Worm (Caenorhabditis elegans) whole organism, young adult: ENCODE results near the gene C14B9.2.

Source experiments
- B0019.2 ChIP-seq: fragments of 200-800 bp; sonication (Bioruptor generic); conservative IDR thresholded peaks from 2 replicates; pipeline ENCODE4 v1.3.6; 2022; ENCODE audit warnings: missing genetic modification reagents, missing genetic modification characterization, missing compliant biosample characterization
- B0336.3 ChIP-seq: fragments of 200-800 bp; sonication (Bioruptor generic); IDR thresholded peaks from 2 replicates; pipeline ENCODE4 v1.3.6; 2022; ENCODE audit warnings: missing genetic modification characterization, missing compliant biosample characterization
- C06A6.2 ChIP-seq: fragments of 200-800 bp; sonication (Bioruptor generic); conservative IDR thresholded peaks from 2 replicates; pipeline ENCODE4 v1.3.6; 2022; ENCODE audit warnings: missing genetic modification characterization, missing compliant biosample characterization
- C17E4.6 ChIP-seq: fragments of 200-800 bp; sonication (Bioruptor generic); IDR thresholded peaks from 2 replicates; pipeline ENCODE4 v1.3.6; 2022; ENCODE audit warnings: missing genetic modification reagents, missing genetic modification characterization, missing compliant biosample characterization
- D2030.7 ChIP-seq: fragments of 200-800 bp; sonication (Bioruptor generic); IDR thresholded peaks from 2 replicates; pipeline ENCODE4 v1.3.6; 2022; ENCODE audit warnings: missing genetic modification reagents, missing genetic modification characterization, missing compliant biosample characterization
- F10E7.11 ChIP-seq: sonication (generic microtip); optimal IDR thresholded peaks from 2 replicates; lab custom pipeline; 2017; ENCODE audit warnings: mild to moderate bottlenecking, missing genetic modification characterization, moderate library complexity, missing compliant biosample characterization
- F23B12.7 ChIP-seq: sonication (generic microtip); optimal IDR thresholded peaks from 2 replicates; lab custom pipeline; 2017; ENCODE audit warnings: missing genetic modification characterization, mild to moderate bottlenecking, missing compliant biosample characterization, antibody characterized with exemption, moderate library complexity; ENCODE audit not compliant: insufficient read depth
- F33H1.4 ChIP-seq: fragments of 200-800 bp; sonication (Bioruptor generic); IDR thresholded peaks from 2 replicates; pipeline ENCODE4 v1.3.6; 2022; ENCODE audit warnings: missing genetic modification reagents, missing genetic modification characterization, missing compliant biosample characterization
- F49E8.2 ChIP-seq: sonication (generic microtip); optimal IDR thresholded peaks from 3 replicates; lab custom pipeline; 2017; ENCODE audit warnings: missing genetic modification characterization, mild to moderate bottlenecking, missing compliant biosample characterization, antibody characterized with exemption, moderate library complexity; ENCODE audit not compliant: insufficient read depth
- Y53G8AR.9 ChIP-seq: fragments of 200-800 bp; sonication (Bioruptor generic); conservative IDR thresholded peaks from 2 replicates; pipeline ENCODE4 v1.3.6; 2022; ENCODE audit warnings: missing genetic modification reagents, missing genetic modification characterization, missing compliant biosample characterization
- Y79H2A.3 ChIP-seq: fragments of 200-800 bp; sonication (Bioruptor generic); conservative IDR thresholded peaks from 2 replicates; pipeline ENCODE4 v1.3.6; 2022; ENCODE audit warnings: missing genetic modification reagents, missing genetic modification characterization, missing compliant biosample characterization
- ZK185.1 ChIP-seq: sonication (generic microtip); optimal IDR thresholded peaks from 2 replicates; lab custom pipeline; 2016; ENCODE audit warnings: mild to moderate bottlenecking, missing genetic modification characterization, missing compliant biosample characterization; ENCODE audit not compliant: poor library complexity, severe bottlenecking
- aptf-3 ChIP-seq: fragments of 200-800 bp; sonication (Bioruptor generic); IDR thresholded peaks from 2 replicates; pipeline ENCODE4 v1.3.6; 2022; ENCODE audit warnings: missing genetic modification characterization, missing compliant biosample characterization
- bed-2 ChIP-seq: fragments of 200-800 bp; sonication (Bioruptor generic); IDR thresholded peaks from 2 replicates; pipeline ENCODE4 v1.3.6; 2022; ENCODE audit warnings: missing genetic modification reagents, missing genetic modification characterization, missing compliant biosample characterization
- cebp-1 ChIP-seq, 2 experiments: fragments of 200-800 bp in 1 of 2; sonication (Bioruptor generic) in 1 of 2; sonication (generic microtip) in 1 of 2; IDR thresholded peaks in 1 of 2; optimal IDR thresholded peaks in 1 of 2; 2 replicates each; pipeline versions ENCODE4 v1.3.6 to Lab custom; 2017 to 2022; ENCODE audit warnings: missing compliant biosample characterization in 2 of 2, missing genetic modification characterization in 2 of 2, mild to moderate bottlenecking in 1 of 2, missing genetic modification reagents in 1 of 2, moderate library complexity in 1 of 2
- ceh-40 ChIP-seq: fragments of 200-800 bp; sonication (Bioruptor generic); IDR thresholded peaks from 2 replicates; pipeline ENCODE4 v1.3.6; 2022; ENCODE audit warnings: missing genetic modification characterization, missing compliant biosample characterization
- dpff-1 ChIP-seq: sonication (generic microtip); optimal IDR thresholded peaks from 2 replicates; lab custom pipeline; 2017; ENCODE audit warnings: mild to moderate bottlenecking, missing genetic modification characterization, missing compliant biosample characterization
- dpl-1 ChIP-seq: fragments of 150-350 bp; optimal IDR thresholded peaks from 2 replicates; lab custom pipeline; 2014; ENCODE audit warnings: missing biosample characterization, missing genetic modification reagents, missing genetic modification characterization
- efl-1 ChIP-seq: fragments of 150-350 bp; optimal IDR thresholded peaks from 2 replicates; lab custom pipeline; 2014; ENCODE audit warnings: missing biosample characterization, missing genetic modification reagents, missing genetic modification characterization
- egl-18 ChIP-seq: fragments of 200-800 bp; sonication (Bioruptor generic); IDR thresholded peaks from 2 replicates; pipeline ENCODE4 v1.3.6; 2022; ENCODE audit warnings: missing genetic modification reagents, missing genetic modification characterization, missing compliant biosample characterization
- ekl-4 ChIP-seq: fragments of 200-800 bp; sonication (Bioruptor generic); IDR thresholded peaks from 2 replicates; pipeline ENCODE4 v1.3.6; 2022; ENCODE audit warnings: missing genetic modification reagents, missing genetic modification characterization, missing compliant biosample characterization
- hlh-12 ChIP-seq: sonication (generic microtip); optimal IDR thresholded peaks from 2 replicates; lab custom pipeline; 2016; ENCODE audit warnings: missing genetic modification characterization, missing compliant biosample characterization
- hmg-1.2 ChIP-seq: fragments of 200-800 bp; sonication (Bioruptor generic); IDR thresholded peaks from 2 replicates; pipeline ENCODE4 v1.3.6; 2022; ENCODE audit warnings: missing genetic modification reagents, missing genetic modification characterization, missing compliant biosample characterization
- hrde-1 ChIP-seq: sonication (generic microtip); optimal IDR thresholded peaks from 2 replicates; lab custom pipeline; 2016; ENCODE audit warnings: missing genetic modification characterization, mild to moderate bottlenecking, missing compliant biosample characterization, moderate library complexity, missing genotype, missing genetic modification reagents, borderline replicate concordance
- lag-1 ChIP-seq: fragments of 200-800 bp; sonication (Bioruptor generic); IDR thresholded peaks from 2 replicates; pipeline ENCODE4 v1.3.6; 2022; ENCODE audit warnings: missing genetic modification reagents, missing genetic modification characterization, missing compliant biosample characterization
- let-526 ChIP-seq: fragments of 200-800 bp; sonication (Bioruptor generic); IDR thresholded peaks from 2 replicates; pipeline ENCODE4 v1.3.6; 2022; ENCODE audit warnings: missing genetic modification reagents, missing genetic modification characterization, missing compliant biosample characterization
- let-607 ChIP-seq, 2 experiments: fragments of 200-800 bp in 1 of 2; sonication (Bioruptor generic) in 1 of 2; sonication (generic microtip) in 1 of 2; optimal IDR thresholded peaks; 2 replicates each; lab custom pipeline; 2016 to 2018; ENCODE audit warnings: mild to moderate bottlenecking in 2 of 2, missing compliant biosample characterization in 2 of 2, missing genetic modification characterization in 2 of 2, moderate library complexity in 2 of 2, missing genotype in 1 of 2
- lin-40 ChIP-seq: sonication (generic microtip); optimal IDR thresholded peaks from 2 replicates; lab custom pipeline; 2016; ENCODE audit warnings: missing genetic modification characterization, mild to moderate bottlenecking, missing compliant biosample characterization, missing genotype, missing genetic modification reagents
- lsl-1 ChIP-seq: fragments of 200-800 bp; sonication (Bioruptor generic); optimal IDR thresholded peaks from 2 replicates; lab custom pipeline; 2018; ENCODE audit warnings: mild to moderate bottlenecking, missing genetic modification characterization, moderate library complexity, missing compliant biosample characterization
- madf-3 ChIP-seq: fragments of 200-800 bp; sonication (Bioruptor generic); IDR thresholded peaks from 2 replicates; pipeline ENCODE4 v1.3.6; 2022; ENCODE audit warnings: missing genetic modification reagents, missing genetic modification characterization, missing compliant biosample characterization
- madf-8 ChIP-seq: fragments of 200-800 bp; sonication (Bioruptor generic); conservative IDR thresholded peaks from 2 replicates; pipeline ENCODE4 v1.3.6; 2022; ENCODE audit warnings: missing genetic modification reagents, missing genetic modification characterization, missing compliant biosample characterization
- mcd-1 ChIP-seq: fragments of 200-800 bp; sonication (Bioruptor generic); IDR thresholded peaks from 2 replicates; pipeline ENCODE4 v1.3.6; 2022; ENCODE audit warnings: missing genetic modification reagents, missing genetic modification characterization, missing compliant biosample characterization
- nfya-1 ChIP-seq: sonication (generic microtip); optimal IDR thresholded peaks from 2 replicates; lab custom pipeline; 2017; ENCODE audit warnings: antibody characterized with exemption, missing compliant biosample characterization, missing genetic modification characterization, borderline replicate concordance; ENCODE audit not compliant: insufficient read depth
- nhr-120 ChIP-seq: fragments of 200-800 bp; sonication (Bioruptor generic); IDR thresholded peaks from 2 replicates; pipeline ENCODE4 v1.3.6; 2022; ENCODE audit warnings: missing genetic modification characterization, missing compliant biosample characterization
- pbrm-1 ChIP-seq: fragments of 200-800 bp; sonication (Bioruptor generic); IDR thresholded peaks from 2 replicates; pipeline ENCODE4 v1.3.6; 2022; ENCODE audit warnings: missing genetic modification reagents, missing genetic modification characterization, missing compliant biosample characterization
- rec-8 ChIP-seq, 2 experiments: sonication (generic microtip); optimal IDR thresholded peaks; 2 replicates each; lab custom pipeline; 2016; ENCODE audit warnings: mild to moderate bottlenecking in 2 of 2, missing genetic modification characterization in 2 of 2, missing genetic modification reagents in 2 of 2, missing genotype in 2 of 2, missing biosample characterization in 1 of 2, missing compliant biosample characterization in 1 of 2, moderate library complexity in 1 of 2
- repo-1 ChIP-seq: sonication (generic microtip); optimal IDR thresholded peaks from 2 replicates; lab custom pipeline; 2017; ENCODE audit warnings: mild to moderate bottlenecking, missing genetic modification characterization, missing compliant biosample characterization
- sdz-38 ChIP-seq: sonication (generic microtip); optimal IDR thresholded peaks from 2 replicates; lab custom pipeline; 2016; ENCODE audit warnings: missing genotype, missing genetic modification characterization, missing compliant biosample characterization
- sea-2 ChIP-seq: fragments of 200-800 bp; sonication (Bioruptor generic); IDR thresholded peaks from 2 replicates; pipeline ENCODE4 v1.3.6; 2022; ENCODE audit warnings: missing genetic modification characterization, missing compliant biosample characterization
- snpc-1.1 ChIP-seq: sonication (generic microtip); optimal IDR thresholded peaks from 2 replicates; lab custom pipeline; 2017; ENCODE audit warnings: missing genetic modification characterization, mild to moderate bottlenecking, missing compliant biosample characterization, antibody characterized with exemption, moderate library complexity, missing genotype, missing genetic modification reagents; ENCODE audit not compliant: insufficient read depth
- unc-130 ChIP-seq: sonication (generic microtip); optimal IDR thresholded peaks from 2 replicates; lab custom pipeline; 2016; ENCODE audit warnings: missing genetic modification reagents, missing genetic modification characterization, missing compliant biosample characterization
- xnd-1 ChIP-seq: sonication (generic microtip); optimal IDR thresholded peaks from 2 replicates; lab custom pipeline; 2016; ENCODE audit warnings: missing genotype, missing genetic modification reagents, missing genetic modification characterization, missing compliant biosample characterization
- ztf-18 ChIP-seq: sonication (generic microtip); optimal IDR thresholded peaks from 2 replicates; lab custom pipeline; 2016; ENCODE audit warnings: missing genotype, mild to moderate bottlenecking, missing genetic modification characterization, missing compliant biosample characterization

The C14B9.2 gene

ce11 chrIII:8129195-8129594 lies 4.3 kb upstream of the C14B9.2 start (continued):
- TF ChIP-seq hlh-12, result no peak
- no peak for TF ChIP-seq efl-1 (GFP tag; lab: Kevin White, UChicago)
- no peak for TF ChIP-seq let-526 (GFP tag; lab: Robert Waterston, UW)
- TF ChIP-seq hrde-1 (tag; lab: Kevin White, UChicago), result peak; percentile 83
- no peak for TF ChIP-seq lin-40
- TF ChIP-seq F10E7.11 (tag; lab: Kevin White, UChicago), result no peak
- TF ChIP-seq aptf-3 (GFP tag; lab: Robert Waterston, UW), result no peak
- TF ChIP-seq bed-2, result no peak
- no peak for TF ChIP-seq nhr-120 (GFP tag; lab: Robert Waterston, UW)
- no peak for TF ChIP-seq sea-2 (GFP tag; lab: Robert Waterston, UW)
- peak; percentile 31; the same call in 1 of the 2 replicates for TF ChIP-seq C17E4.6 (GFP tag; lab: Robert Waterston, UW)
- 0 out of 2 replicates have a peak, but pooled peaks have one; percentile 9 for TF ChIP-seq mcd-1
- TF ChIP-seq pbrm-1 (GFP tag; lab: Robert Waterston, UW), result no peak

DNA sequence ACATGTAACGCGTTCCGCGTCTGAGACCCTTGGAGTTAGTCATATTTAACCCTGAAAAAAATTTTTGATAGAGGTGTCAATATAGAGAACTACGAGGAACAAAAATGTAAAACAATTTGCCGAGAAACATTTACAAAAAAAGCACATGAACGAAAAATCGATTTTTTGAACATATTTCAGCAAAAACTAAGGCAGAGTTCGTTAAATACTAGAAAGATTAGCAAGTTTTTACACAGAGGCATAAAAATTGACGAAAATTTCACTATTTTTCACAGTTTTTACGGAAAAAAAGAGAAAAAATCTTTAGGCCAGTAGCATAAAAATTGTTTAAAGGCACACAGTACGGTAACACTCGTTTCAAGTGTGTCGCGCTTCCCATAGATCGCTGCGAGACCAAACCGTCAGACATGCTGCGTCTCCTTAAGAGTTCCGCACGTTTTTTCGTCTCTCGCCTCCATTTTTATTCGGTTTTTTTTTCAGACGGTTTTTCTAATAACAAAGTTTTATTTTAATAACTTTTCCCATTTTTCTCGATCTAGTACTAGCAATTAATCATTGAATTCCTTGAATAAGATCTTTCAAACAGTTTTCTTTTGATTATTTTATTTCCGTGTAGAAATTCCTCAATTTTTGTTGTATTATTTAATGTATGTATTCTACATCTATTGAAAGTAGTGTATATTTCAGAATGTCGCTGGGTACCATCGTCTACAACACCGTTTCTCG lies 3.1 kb upstream of the C14B9.2 start, which contains the start of the genes rpl-21 and C14B9.10:
Gene rpl-21 (minus strand): TSS at position 51 of the 726 bp plus-strand sequence.
Gene C14B9.10 (plus strand): TSS at position 676 of the 726 bp plus-strand sequence.
- no peak for TF ChIP-seq dpff-1 (tag; lab: Kevin White, UChicago)
- TF ChIP-seq F49E8.2 (tag; lab: Kevin White, UChicago), result peak; percentile 82
- TF ChIP-seq dpl-1 (GFP tag; lab: Kevin White, UChicago), result peak; percentile 30
- TF ChIP-seq madf-8 (GFP tag; lab: Robert Waterston, UW), result peak; percentile 53
- peak; percentile 66; the same call in 1 of the 2 replicates for TF ChIP-seq ekl-4 (GFP tag; lab: Robert Waterston, UW)
- TF ChIP-seq ztf-18 (tag; lab: Kevin White, UChicago), result peak; percentile 55
- peak in 1 of 2 experiments; percentile 46 for TF ChIP-seq rec-8 (tag; optimal IDR thresholded peaks at IDR 0.05; lab: Kevin White, UChicago)
- TF ChIP-seq snpc-1.1 (tag; lab: Kevin White, UChicago), result peak; percentile 60
- TF ChIP-seq repo-1 (tag; lab: Kevin White, UChicago), result no peak
- TF ChIP-seq lag-1, result no peak
- TF ChIP-seq nfya-1 (tag; lab: Kevin White, UChicago), result no peak
- peak; percentile 89 for TF ChIP-seq madf-3 (GFP tag; lab: Robert Waterston, UW)
- TF ChIP-seq sdz-38, result no peak
- TF ChIP-seq F33H1.4 (GFP tag; lab: Robert Waterston, UW), result peak; percentile 98
- TF ChIP-seq D2030.7 (GFP tag; lab: Robert Waterston, UW), result peak; percentile 78
- TF ChIP-seq ZK185.1 (tag; lab: Kevin White, UChicago), result peak; percentile 66
- TF ChIP-seq ceh-40, result no peak
- TF ChIP-seq cebp-1 (GFP tag; IDR thresholded peaks at IDR 0.05; lab: Robert Waterston, UW), result no peak
- peak; percentile 64 for TF ChIP-seq cebp-1 (tag; optimal IDR thresholded peaks at IDR 0.05; lab: Kevin White, UChicago)
- TF ChIP-seq let-607 (tag; optimal IDR thresholded peaks at IDR 0.05; lab: Kevin White, UChicago), result peak in 1 of 2 experiments; percentile 59
- TF ChIP-seq B0336.3 (GFP tag; lab: Robert Waterston, UW), result peak; percentile 63
- TF ChIP-seq hmg-1.2 (GFP tag; lab: Robert Waterston, UW), result peak; percentile 91
- TF ChIP-seq xnd-1 (tag; lab: Kevin White, UChicago), result peak; percentile 60
- 0 out of 2 replicates have a peak, but pooled peaks have one; percentile 4 for TF ChIP-seq B0019.2 (GFP tag; lab: Robert Waterston, UW)
- TF ChIP-seq mcd-1, result peak; percentile 80
- peak; percentile 89 for TF ChIP-seq pbrm-1 (GFP tag; lab: Robert Waterston, UW)
- TF ChIP-seq unc-130, result peak; percentile 34
- no peak for TF ChIP-seq C06A6.2
- no peak for TF ChIP-seq egl-18 (GFP tag; lab: Robert Waterston, UW)
- peak; percentile 96 for TF ChIP-seq lsl-1 (GFP tag; lab: Kevin White, UChicago)
- no peak for TF ChIP-seq Y79H2A.3 (GFP tag; lab: Robert Waterston, UW)
- TF ChIP-seq sea-2 (GFP tag; lab: Robert Waterston, UW), result no peak
- peak; percentile 52; the same call in 1 of the 2 replicates for TF ChIP-seq Y53G8AR.9 (GFP tag; lab: Robert Waterston, UW)
- TF ChIP-seq F23B12.7 (tag; lab: Kevin White, UChicago), result peak; percentile 83
